Worm (Caenorhabditis elegans) whole organism, L4/young adult: ENCODE results near the gene try-1.

Experiments
- W03F9.2 ChIP-seq: fragments of 150-350 bp; optimal IDR thresholded peaks from 2 replicates; lab custom pipeline; 2014; ENCODE audit warnings: missing biosample characterization, missing genetic modification characterization
- dao-5 ChIP-seq: sonication (generic microtip); optimal IDR thresholded peaks from 2 replicates; lab custom pipeline; 2016; ENCODE audit warnings: missing genotype, missing genetic modification characterization, moderate library complexity, missing compliant biosample characterization
- him-1 ChIP-seq: sonication (generic microtip); optimal IDR thresholded peaks from 2 replicates; lab custom pipeline; 2016; ENCODE audit warnings: missing genotype, missing genetic modification reagents, missing genetic modification characterization, missing compliant biosample characterization

- TF ChIP-seq him-1 (tag; lab: Kevin White, UChicago) (no peak), dao-5 (tag; lab: Kevin White, UChicago) (no peak), W03F9.2 (tag; lab: Kevin White, UChicago) (no peak)
These were observed 37.3 kb upstream of the try-1 start for ce11 chrII:4986664-4987063.
